Fruit fly (Drosophila melanogaster) S2 (cell line): ENCODE data around the gene p23.

ENCODE experiments used
- CG8478 ChIP-seq: fragments of >200 bp; optimal IDR thresholded peaks from 2 replicates; lab custom pipeline; 2018
- CTCF ChIP-seq, 2 experiments: fragments of >200 bp; optimal IDR thresholded peaks; 2 replicates each; lab custom pipeline; 2018

dm6 chr3R:9643977-9644376 lies 33.8 kb upstream of the p23 start:
- TF ChIP-seq CG8478, result no peak
- TF ChIP-seq CTCF (optimal IDR thresholded peaks at IDR 0.05; lab: Kevin White, UChicago), result no peak
